Worm (Caenorhabditis elegans) whole organism, L1 larva: ENCODE measurements around the gene R09A1.3.

Experiments
- C16A3.4 ChIP-seq: fragments of 150-350 bp; optimal IDR thresholded peaks from 2 replicates; lab custom pipeline; 2014; ENCODE audit warnings: missing biosample characterization, missing genetic modification characterization
- aha-1 ChIP-seq: fragments of 150-350 bp; optimal IDR thresholded peaks from 2 replicates; lab custom pipeline; 2014; ENCODE audit warnings: missing biosample characterization, missing genetic modification characterization
- alr-1 ChIP-seq: fragments of 200-800 bp; sonication (Bioruptor generic); optimal IDR thresholded peaks from 2 replicates; lab custom pipeline; 2018; ENCODE audit warnings: borderline replicate concordance, mild to moderate bottlenecking, missing genetic modification characterization, missing compliant biosample characterization
- aly-2 ChIP-seq: fragments of 150-350 bp; optimal IDR thresholded peaks from 2 replicates; lab custom pipeline; 2014; ENCODE audit warnings: missing biosample characterization, missing genetic modification characterization
- ama-1 ChIP-seq: fragments of 150-350 bp; optimal IDR thresholded peaks from 2 replicates; lab custom pipeline; 2014
- blmp-1 ChIP-seq: fragments of 150-350 bp; optimal IDR thresholded peaks from 2 replicates; lab custom pipeline; 2014; ENCODE audit warnings: missing biosample characterization, missing genetic modification characterization
- ceh-8 ChIP-seq: fragments of 200-800 bp; sonication (Bioruptor generic); optimal IDR thresholded peaks from 2 replicates; lab custom pipeline; 2018; ENCODE audit warnings: mild to moderate bottlenecking, missing genetic modification characterization, moderate library complexity, missing compliant biosample characterization
- ceh-82 ChIP-seq, 3 experiments: fragments of 150-350 bp in 1 of 3; sonication (generic microtip) in 2 of 3; optimal IDR thresholded peaks; 2 replicates each; lab custom pipeline; 2014 to 2017; ENCODE audit warnings: missing biosample characterization in 3 of 3, missing genetic modification characterization in 3 of 3
- ceh-90 ChIP-seq: sonication (generic microtip); optimal IDR thresholded peaks from 2 replicates; lab custom pipeline; 2016; ENCODE audit warnings: missing genetic modification characterization, missing compliant biosample characterization
- dsc-1 ChIP-seq: sonication (generic microtip); optimal IDR thresholded peaks from 2 replicates; lab custom pipeline; 2016; ENCODE audit warnings: mild to moderate bottlenecking, missing genetic modification characterization, missing compliant biosample characterization
- efl-1 ChIP-seq, 4 experiments: fragments of 150-350 bp; optimal IDR thresholded peaks in 3 of 4; peaks in 1 of 4; 1 replicate in 1 of 4; 2 replicates in 3 of 4; lab custom pipeline; 2014; ENCODE audit warnings: missing biosample characterization in 2 of 4, missing genetic modification characterization in 2 of 4, missing genetic modification reagents in 2 of 4
- efl-3 ChIP-seq: fragments of 200-800 bp; sonication (Bioruptor generic); optimal IDR thresholded peaks from 2 replicates; lab custom pipeline; 2018; ENCODE audit warnings: mild to moderate bottlenecking, missing genetic modification characterization, missing compliant biosample characterization
- egl-13 ChIP-seq: sonication (generic microtip); optimal IDR thresholded peaks from 2 replicates; lab custom pipeline; 2016; ENCODE audit warnings: missing genotype, missing genetic modification reagents, missing genetic modification characterization, missing compliant biosample characterization
- egl-27 ChIP-seq, 2 experiments: fragments of 150-350 bp in 1 of 2; sonication (generic microtip); optimal IDR thresholded peaks; 3 replicates each; lab custom pipeline; 2017 to 2018; ENCODE audit warnings: missing biosample characterization in 2 of 2, missing genetic modification characterization in 2 of 2, missing genetic modification reagents in 2 of 2
- elt-2 ChIP-seq: sonication (generic microtip); optimal IDR thresholded peaks from 2 replicates; lab custom pipeline; 2016; ENCODE audit warnings: missing genetic modification characterization, mild to moderate bottlenecking, inconsistent platforms, missing compliant biosample characterization, missing genetic modification reagents
- elt-3 ChIP-seq, 6 experiments: fragments of 150-350 bp in 1 of 6; sonication (generic microtip); optimal IDR thresholded peaks; 2 replicates each; lab custom pipeline; 2017 to 2018; ENCODE audit warnings: missing biosample characterization in 6 of 6, missing genetic modification characterization in 6 of 6, inconsistent platforms in 1 of 6
- fkh-4 ChIP-seq: sonication (generic microtip); optimal IDR thresholded peaks from 2 replicates; lab custom pipeline; 2016; ENCODE audit warnings: missing compliant biosample characterization, missing genetic modification characterization, borderline replicate concordance
- fkh-8 ChIP-seq: sonication (generic microtip); optimal IDR thresholded peaks from 2 replicates; lab custom pipeline; 2016; ENCODE audit warnings: mild to moderate bottlenecking, missing genetic modification characterization, missing compliant biosample characterization
- fos-1 ChIP-seq: fragments of 150-350 bp; optimal IDR thresholded peaks from 2 replicates; lab custom pipeline; 2014; ENCODE audit warnings: missing biosample characterization, missing genetic modification characterization
- grh-1 ChIP-seq: fragments of 200-800 bp; sonication (Bioruptor generic); IDR thresholded peaks from 2 replicates; pipeline ENCODE4 v1.3.6; 2022; ENCODE audit warnings: missing genetic modification reagents, missing genetic modification characterization, missing compliant biosample characterization
- hpl-2 ChIP-seq: fragments of 150-350 bp; optimal IDR thresholded peaks from 2 replicates; lab custom pipeline; 2014; ENCODE audit warnings: missing biosample characterization, missing genetic modification reagents, missing genetic modification characterization
- irx-1 ChIP-seq: sonication (generic microtip); optimal IDR thresholded peaks from 2 replicates; lab custom pipeline; 2016; ENCODE audit warnings: missing genetic modification characterization, missing compliant biosample characterization
- lin-13 ChIP-seq: fragments of 150-350 bp; optimal IDR thresholded peaks from 2 replicates; lab custom pipeline; 2014; ENCODE audit warnings: missing biosample characterization, missing genetic modification reagents, missing genetic modification characterization
- lin-14 ChIP-seq: fragments of 200-800 bp; sonication (Bioruptor generic); optimal IDR thresholded peaks from 2 replicates; lab custom pipeline; 2018; ENCODE audit warnings: mild to moderate bottlenecking, missing genetic modification characterization, moderate library complexity, missing compliant biosample characterization
- lin-15B ChIP-seq: fragments of 150-350 bp; sonication (generic microtip); optimal IDR thresholded peaks from 3 replicates; lab custom pipeline; 2014; ENCODE audit warnings: missing biosample characterization, missing genetic modification characterization
- lin-35 ChIP-seq, 2 experiments: fragments of 150-350 bp; optimal IDR thresholded peaks; 2 replicates each; lab custom pipeline; 2014; ENCODE audit warnings: missing biosample characterization in 2 of 2, missing genetic modification characterization in 2 of 2, missing genetic modification reagents in 2 of 2
- lir-3 ChIP-seq: sonication (generic microtip); optimal IDR thresholded peaks from 2 replicates; lab custom pipeline; 2016; ENCODE audit warnings: mild to moderate bottlenecking, missing genetic modification characterization, moderate library complexity, missing compliant biosample characterization; ENCODE audit not compliant: poor library complexity
- mdl-1 ChIP-seq, 2 experiments: fragments of 150-350 bp; optimal IDR thresholded peaks; 2 replicates each; lab custom pipeline; 2014 to 2017; ENCODE audit warnings: missing biosample characterization in 2 of 2, missing genetic modification characterization in 2 of 2, inconsistent platforms in 1 of 2
- nhr-11 ChIP-seq: fragments of 150-350 bp; optimal IDR thresholded peaks from 2 replicates; lab custom pipeline; 2014; ENCODE audit warnings: missing biosample characterization, missing genetic modification characterization
- nhr-12 ChIP-seq: sonication (generic microtip); optimal IDR thresholded peaks from 2 replicates; lab custom pipeline; 2017; ENCODE audit warnings: missing biosample characterization, missing genetic modification characterization
- nhr-19 ChIP-seq: fragments of 200-800 bp; sonication (Bioruptor generic); conservative IDR thresholded peaks from 2 replicates; pipeline ENCODE4 v1.3.6; 2022; ENCODE audit warnings: missing genetic modification characterization, missing compliant biosample characterization
- nhr-20 ChIP-seq: sonication (generic microtip); optimal IDR thresholded peaks from 2 replicates; lab custom pipeline; 2016; ENCODE audit warnings: mild to moderate bottlenecking, missing genetic modification characterization, missing compliant biosample characterization
- nhr-47 ChIP-seq: sonication (generic microtip); optimal IDR thresholded peaks from 2 replicates; lab custom pipeline; 2016; ENCODE audit warnings: mild to moderate bottlenecking, missing genetic modification characterization, moderate library complexity, missing compliant biosample characterization
- nhr-71 ChIP-seq: sonication (generic microtip); optimal IDR thresholded peaks from 2 replicates; lab custom pipeline; 2016; ENCODE audit warnings: mild to moderate bottlenecking, missing genetic modification characterization, moderate library complexity, missing compliant biosample characterization
- nhr-77 ChIP-seq: fragments of 150-350 bp; optimal IDR thresholded peaks from 2 replicates; lab custom pipeline; 2014; ENCODE audit warnings: missing biosample characterization, missing genetic modification characterization
- nhr-85 ChIP-seq: sonication (generic microtip); peaks from one replicate; lab custom pipeline; 2016; ENCODE audit warnings: missing genetic modification characterization, inconsistent platforms, missing compliant biosample characterization
- nhr-90 ChIP-seq: sonication (generic microtip); optimal IDR thresholded peaks from 2 replicates; lab custom pipeline; 2016; ENCODE audit warnings: mild to moderate bottlenecking, missing genetic modification characterization, missing compliant biosample characterization; ENCODE audit not compliant: poor library complexity
- pag-3 ChIP-seq: sonication (generic microtip); optimal IDR thresholded peaks from 2 replicates; lab custom pipeline; 2017; ENCODE audit warnings: missing genetic modification characterization, mild to moderate bottlenecking, missing compliant biosample characterization, antibody characterized with exemption, borderline replicate concordance; ENCODE audit not compliant: insufficient read depth
- rnt-1 ChIP-seq: sonication (generic microtip); optimal IDR thresholded peaks from 2 replicates; lab custom pipeline; 2016; ENCODE audit warnings: mild to moderate bottlenecking, missing genetic modification characterization, moderate library complexity, missing compliant biosample characterization
- skn-1 ChIP-seq: fragments of 150-350 bp; optimal IDR thresholded peaks from 2 replicates; lab custom pipeline; 2014; ENCODE audit warnings: missing biosample characterization, missing genetic modification characterization
- snpc-4 ChIP-seq: fragments of 150-350 bp; optimal IDR thresholded peaks from 2 replicates; lab custom pipeline; 2014; ENCODE audit warnings: missing biosample characterization, missing genetic modification characterization
- sptf-1 ChIP-seq: fragments of 150-350 bp; optimal IDR thresholded peaks from 2 replicates; lab custom pipeline; 2014; ENCODE audit warnings: missing biosample characterization, missing genetic modification characterization
- swsn-7 ChIP-seq: sonication (generic microtip); optimal IDR thresholded peaks from 2 replicates; lab custom pipeline; 2016; ENCODE audit warnings: missing genetic modification characterization, missing compliant biosample characterization
- unc-130 ChIP-seq: fragments of 150-350 bp; optimal IDR thresholded peaks from 2 replicates; lab custom pipeline; 2017; ENCODE audit warnings: missing biosample characterization, missing genetic modification characterization, inconsistent platforms
- unc-30 ChIP-seq: sonication (generic microtip); optimal IDR thresholded peaks from 2 replicates; lab custom pipeline; 2017; ENCODE audit warnings: missing biosample characterization, missing genetic modification characterization
- unc-62 ChIP-seq: fragments of 150-350 bp; optimal IDR thresholded peaks from 2 replicates; lab custom pipeline; 2014; ENCODE audit warnings: missing biosample characterization, missing genetic modification reagents, missing genetic modification characterization
- unc-86 ChIP-seq: sonication (generic microtip); optimal IDR thresholded peaks from 2 replicates; lab custom pipeline; 2016; ENCODE audit warnings: missing genetic modification characterization, missing compliant biosample characterization
- vab-15 ChIP-seq: sonication (generic microtip); optimal IDR thresholded peaks from 2 replicates; lab custom pipeline; 2017; ENCODE audit warnings: missing genotype, mild to moderate bottlenecking, missing genetic modification characterization, missing compliant biosample characterization
- xbp-1 ChIP-seq: sonication (generic microtip); optimal IDR thresholded peaks from 2 replicates; lab custom pipeline; 2016; ENCODE audit warnings: missing genetic modification characterization, missing compliant biosample characterization
- zag-1 ChIP-seq: fragments of 150-350 bp; optimal IDR thresholded peaks from 2 replicates; lab custom pipeline; 2014; ENCODE audit warnings: missing biosample characterization, missing genetic modification characterization
- zip-4 ChIP-seq: fragments of 200-800 bp; sonication (Bioruptor generic); optimal IDR thresholded peaks from 2 replicates; lab custom pipeline; 2018; ENCODE audit warnings: mild to moderate bottlenecking, missing genetic modification characterization, moderate library complexity, missing compliant biosample characterization
- ztf-11 ChIP-seq, 2 experiments: sonication (generic microtip); optimal IDR thresholded peaks; 2 replicates each; lab custom pipeline; 2016 to 2017; ENCODE audit warnings: missing genetic modification characterization in 2 of 2, missing biosample characterization in 1 of 2, missing compliant biosample characterization in 1 of 2
- ztf-4 ChIP-seq: fragments of 150-350 bp; optimal IDR thresholded peaks from 2 replicates; lab custom pipeline; 2014; ENCODE audit warnings: missing biosample characterization, missing genetic modification characterization

Gene R09A1.3

DNA sequence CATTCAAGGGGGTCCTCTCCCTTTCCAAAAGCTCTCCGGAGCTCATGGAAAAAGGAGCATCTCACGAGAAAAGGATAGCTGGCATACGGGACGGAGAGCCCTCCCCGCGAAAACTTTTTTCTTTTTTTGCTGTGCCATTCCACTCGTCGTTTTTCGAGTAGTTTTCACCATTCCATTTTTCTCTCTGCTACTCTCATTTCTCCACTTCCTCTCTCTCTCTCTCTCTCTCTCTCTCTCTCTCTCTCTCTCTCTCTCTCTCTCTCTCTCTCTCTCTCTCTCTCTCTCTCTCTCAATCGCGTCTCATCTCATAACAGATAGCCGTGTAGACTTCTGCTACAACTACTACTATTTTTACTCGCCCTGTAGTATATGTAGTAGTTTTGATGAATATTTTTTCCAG is 47.2 kb downstream of the R09A1.3 start:
- TF ChIP-seq unc-62 (GFP tag; lab: Kevin White, UChicago), result no peak
- TF ChIP-seq C16A3.4 (tag; lab: Kevin White, UChicago), result peak; percentile 20
- no peak for TF ChIP-seq ama-1 (lab: Kevin White, UChicago)
- TF ChIP-seq irx-1 (tag; lab: Kevin White, UChicago), result peak; percentile 21
- TF ChIP-seq blmp-1, result no peak
- no peak for TF ChIP-seq hpl-2
- TF ChIP-seq unc-86 (tag; lab: Kevin White, UChicago), result no peak
- TF ChIP-seq pag-3 (tag; lab: Kevin White, UChicago), result peak; percentile 87
- TF ChIP-seq nhr-47, result no peak
- TF ChIP-seq egl-27 (tag; optimal IDR thresholded peaks at IDR 0.05; lab: Kevin White, UChicago), result no peak
- peak; percentile 33 for TF ChIP-seq nhr-77 (tag; lab: Kevin White, UChicago)
- peak; percentile 26 for TF ChIP-seq fos-1
- TF ChIP-seq nhr-20 (tag; lab: Kevin White, UChicago), result no peak
- no peak for TF ChIP-seq xbp-1 (tag; lab: Kevin White, UChicago)
- peak; percentile 47 for TF ChIP-seq nhr-11
- TF ChIP-seq lin-13, result no peak
- no peak for TF ChIP-seq sptf-1 (tag; lab: Kevin White, UChicago)
- no peak for TF ChIP-seq snpc-4 (tag; lab: Kevin White, UChicago)
- TF ChIP-seq vab-15, result no peak
- peak; percentile 42 for TF ChIP-seq nhr-85 (tag; lab: Kevin White, UChicago)
- TF ChIP-seq ceh-90, result no peak
- TF ChIP-seq lin-14, result peak; percentile 97
- no peak for TF ChIP-seq egl-13
- peak; percentile 19 for TF ChIP-seq fkh-8 (tag; lab: Kevin White, UChicago)
- TF ChIP-seq nhr-71 (tag; lab: Kevin White, UChicago), result no peak
- no peak for TF ChIP-seq aha-1
- TF ChIP-seq dsc-1, result no peak
- TF ChIP-seq nhr-12 (tag; lab: Kevin White, UChicago), result no peak
- TF ChIP-seq ztf-4 (tag; lab: Kevin White, UChicago), result no peak
- TF ChIP-seq zag-1, result no peak
- TF ChIP-seq efl-1 (optimal IDR thresholded peaks at IDR 0.05; lab: Kevin White, UChicago), result peak; percentile 68 to 76
- TF ChIP-seq efl-1 (GFP tag; optimal IDR thresholded peaks at IDR 0.05 in 1 of 2; lab: Kevin White, UChicago), result peak; percentile 34 to 95
- no peak for TF ChIP-seq lir-3 (tag; lab: Kevin White, UChicago)
- TF ChIP-seq aly-2 (tag; lab: Kevin White, UChicago), result no peak
- TF ChIP-seq rnt-1 (tag; lab: Kevin White, UChicago), result no peak
- TF ChIP-seq lin-35 (GFP tag; optimal IDR thresholded peaks at IDR 0.05; lab: Kevin White, UChicago), result peak; percentile 23 to 60
- no peak for TF ChIP-seq alr-1 (tag; lab: Kevin White, UChicago)
- TF ChIP-seq ceh-8 (GFP tag; lab: Kevin White, UChicago), result peak; percentile 2
- no peak for TF ChIP-seq zip-4 (GFP tag; lab: Kevin White, UChicago)
- no peak for TF ChIP-seq nhr-90 (tag; lab: Kevin White, UChicago)
- TF ChIP-seq nhr-19 (GFP tag; lab: Robert Waterston, UW), result peak; percentile 72
- no peak for TF ChIP-seq grh-1
- no peak for TF ChIP-seq mdl-1 (tag; optimal IDR thresholded peaks at IDR 0.05; lab: Kevin White, UChicago)
- no peak for TF ChIP-seq lin-15B (tag; lab: Kevin White, UChicago)
- TF ChIP-seq ztf-11 (tag; optimal IDR thresholded peaks at IDR 0.05; lab: Kevin White, UChicago), result no peak
- TF ChIP-seq fkh-4 (tag; lab: Kevin White, UChicago), result no peak
- TF ChIP-seq swsn-7 (tag; lab: Kevin White, UChicago), result no peak
- no peak for TF ChIP-seq efl-3 (GFP tag; lab: Kevin White, UChicago)
- no peak for TF ChIP-seq elt-2
- TF ChIP-seq elt-3 (tag; optimal IDR thresholded peaks at IDR 0.05; lab: Kevin White, UChicago), result no peak
- peak in 2 of 3 experiments; percentile 45 to 57 for TF ChIP-seq ceh-82 (tag; optimal IDR thresholded peaks at IDR 0.05; lab: Kevin White, UChicago)
- no peak for TF ChIP-seq skn-1
- TF ChIP-seq unc-130 (tag; lab: Kevin White, UChicago), result no peak
- TF ChIP-seq unc-30 (tag; lab: Kevin White, UChicago), result no peak
